Fruit fly (Drosophila melanogaster): ENCODE data around the gene dj.
A peak's percentile ranks its signal among the peaks of the same experiment; 100 is the strongest.

The dj gene

dm6 chr3R:7086377-7087200 is 27.5 kb downstream of the dj start, which contains the start of gene alphaTub84B (continued):
- peak; percentile 66 for TF ChIP-seq CG17829 (tag; optimal IDR thresholded peaks at IDR 0.05)
- TF ChIP-seq H2.0 (GFP tag; IDR thresholded peaks at IDR 0.05): 0 out of 2 replicates have a peak, but pooled peaks have one; percentile 23
- TF ChIP-seq nmo (GFP tag; optimal IDR thresholded peaks at IDR 0.05): peak; percentile 30
- peak; percentile 42 for TF ChIP-seq ewg (GFP tag; optimal IDR thresholded peaks at IDR 0.05)
- peak; percentile 69 for TF ChIP-seq ERR (GFP tag; optimal IDR thresholded peaks at IDR 0.05)
- TF ChIP-seq toy (GFP tag; IDR thresholded peaks at IDR 0.05): no peak
- peak; percentile 55 for TF ChIP-seq HLH54F (GFP tag; optimal IDR thresholded peaks at IDR 0.05)
- no peak for TF ChIP-seq CG4617 (GFP tag; optimal IDR thresholded peaks at IDR 0.05; ENCODE audit: borderline replicate concordance)
- peak; percentile 24 for TF ChIP-seq Ssrp (tag; optimal IDR thresholded peaks at IDR 0.05)
- peak; percentile 73 for TF ChIP-seq CG16863 (GFP tag; optimal IDR thresholded peaks at IDR 0.05)
- TF ChIP-seq CG32767 (GFP tag; IDR thresholded peaks at IDR 0.05): peak; percentile 87
- no peak for TF ChIP-seq usp (GFP tag; optimal IDR thresholded peaks at IDR 0.05)
- TF ChIP-seq CG10654 (GFP tag; optimal IDR thresholded peaks at IDR 0.05): no peak
- TF ChIP-seq CG17802 (tag; optimal IDR thresholded peaks at IDR 0.05): peak; percentile 43
- peak; percentile 82; the same call in 2 of the 3 replicates for TF ChIP-seq sr (GFP tag; IDR thresholded peaks at IDR 0.05)
- peak; percentile 48; the same call in 1 of the 2 replicates for TF ChIP-seq CG5953 (GFP tag; IDR thresholded peaks at IDR 0.05)
- TF ChIP-seq scrt (GFP tag; optimal IDR thresholded peaks at IDR 0.05): peak; percentile 76
- TF ChIP-seq oc (tag; optimal IDR thresholded peaks at IDR 0.05): no peak
- TF ChIP-seq CG10267 (tag; optimal IDR thresholded peaks at IDR 0.05): peak; percentile 50
- TF ChIP-seq Asciz (GFP tag; optimal IDR thresholded peaks at IDR 0.05): peak; percentile 67
- peak; percentile 56 for TF ChIP-seq CG18599 (GFP tag; optimal IDR thresholded peaks at IDR 0.05)
- peak; percentile 72 for TF ChIP-seq CG3163 (GFP tag; optimal IDR thresholded peaks at IDR 0.05)
- peak; percentile 20 for TF ChIP-seq Oli (tag; optimal IDR thresholded peaks at IDR 0.05)
- peak; percentile 34 to 41 for TF ChIP-seq chif (GFP tag; optimal IDR thresholded peaks at IDR 0.05)
- peak; percentile 64 for TF ChIP-seq bigmax (GFP tag; optimal IDR thresholded peaks at IDR 0.05)
- TF ChIP-seq dati (GFP tag; IDR thresholded peaks at IDR 0.05): peak; percentile 49
- no peak for TF ChIP-seq CG9437 (GFP tag; optimal IDR thresholded peaks at IDR 0.05)
- TF ChIP-seq Trl (optimal IDR thresholded peaks at IDR 0.05): peak in 1 of 2 experiments; percentile 54
- TF ChIP-seq Trl (GFP tag; optimal IDR thresholded peaks at IDR 0.05): peak; percentile 76
- TF ChIP-seq pho (GFP tag; optimal IDR thresholded peaks at IDR 0.05): peak; percentile 64
- peak; percentile 79 for TF ChIP-seq sd (tag; optimal IDR thresholded peaks at IDR 0.05)
- TF ChIP-seq gcm (GFP tag; optimal IDR thresholded peaks at IDR 0.05): peak; percentile 52
- peak; percentile 75 for TF ChIP-seq Hmr (GFP tag; optimal IDR thresholded peaks at IDR 0.05)
- TF ChIP-seq CG33557 (GFP tag; optimal IDR thresholded peaks at IDR 0.05): peak; percentile 49
- TF ChIP-seq CG18262 (tag; optimal IDR thresholded peaks at IDR 0.05): peak; percentile 33
- TF ChIP-seq cad (GFP tag; optimal IDR thresholded peaks at IDR 0.05): no peak
- no peak for TF ChIP-seq fd96Cb (tag; optimal IDR thresholded peaks at IDR 0.05)
- TF ChIP-seq CG7556 (GFP tag; optimal IDR thresholded peaks at IDR 0.05): peak; percentile 60
- TF ChIP-seq Sox100B (GFP tag; optimal IDR thresholded peaks at IDR 0.05): peak; percentile 56
- no peak for TF ChIP-seq br (optimal IDR thresholded peaks at IDR 0.05)
- TF ChIP-seq tap (tag; optimal IDR thresholded peaks at IDR 0.05): peak; percentile 39
- peak; percentile 62; the same call in 1 of the 2 replicates for TF ChIP-seq nerfin-2 (GFP tag; IDR thresholded peaks at IDR 0.05; ENCODE audit: partially characterized antibody)
- TF ChIP-seq Sry-δ (GFP tag; optimal IDR thresholded peaks at IDR 0.05): peak; percentile 94
- TF ChIP-seq ro (GFP tag; IDR thresholded peaks at IDR 0.05): no peak
- TF ChIP-seq ems (GFP tag; optimal IDR thresholded peaks at IDR 0.05): peak; percentile 55
- no peak for TF ChIP-seq crp (GFP tag; optimal IDR thresholded peaks at IDR 0.05)
- peak; percentile 31 for TF ChIP-seq CG8944 (GFP tag; optimal IDR thresholded peaks at IDR 0.05)
- TF ChIP-seq CG7372 (GFP tag; IDR thresholded peaks at IDR 0.05): no peak
- peak; percentile 47 for TF ChIP-seq CG12391 (tag; optimal IDR thresholded peaks at IDR 0.05)
